Worm (Caenorhabditis elegans): ENCODE results near the gene F08B12.11.

Gene F08B12.11

DNA sequence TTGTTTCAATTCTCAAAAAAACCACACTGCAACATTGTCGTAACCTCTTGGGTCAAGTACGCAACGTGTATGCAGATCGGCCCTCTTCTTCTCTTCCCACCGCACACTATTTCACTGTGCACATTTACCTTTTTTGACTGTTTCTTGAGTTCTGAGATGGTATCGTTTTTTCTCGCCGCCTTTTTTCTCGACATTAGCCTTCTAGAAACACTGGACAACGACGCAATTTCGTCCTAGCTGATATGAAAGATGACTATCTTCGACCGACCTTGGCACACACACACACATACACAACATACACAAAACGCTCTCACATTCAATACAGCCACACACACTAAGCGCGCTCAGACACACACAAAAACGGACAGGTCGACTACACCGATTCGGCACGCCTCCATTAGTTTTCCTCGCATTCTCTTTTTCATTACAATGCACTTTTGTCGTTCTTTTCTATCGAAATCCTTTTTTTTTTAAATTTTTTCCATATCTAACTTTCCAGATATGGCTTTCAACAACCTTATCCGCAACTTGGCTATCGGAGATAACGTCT lies 45.4 kb upstream of the F08B12.11 start, which contains the start of gene aco-1 (continued):
- TF ChIP-seq lir-3 (tag; optimal IDR thresholded peaks at IDR 0.05) (no peak), ztf-7 (tag; optimal IDR thresholded peaks at IDR 0.05) (no peak), dmd-6 (GFP tag; IDR thresholded peaks at IDR 0.05) (peak; percentile 53), spr-1 (tag; optimal IDR thresholded peaks at IDR 0.05) (no peak), zip-2 (tag; optimal IDR thresholded peaks at IDR 0.05) (no peak), hlh-11 (tag; optimal IDR thresholded peaks at IDR 0.05) (peak; percentile 77), ZK337.2 (GFP tag; IDR thresholded peaks at IDR 0.05) (no peak), nhr-41 (GFP tag; IDR thresholded peaks at IDR 0.05) (no peak), ceh-82 (tag; optimal IDR thresholded peaks at IDR 0.05) (no peak), fkh-10 (GFP tag; optimal IDR thresholded peaks at IDR 0.05) (no peak), attf-4 (tag; optimal IDR thresholded peaks at IDR 0.05) (no peak), nhr-11 (tag; optimal IDR thresholded peaks at IDR 0.05) (no peak), nhr-10 (tag; optimal IDR thresholded peaks at IDR 0.05) (peak; percentile 39), vab-7 (GFP tag; IDR thresholded peaks at IDR 0.05) (no peak), dpl-1 (GFP tag; optimal IDR thresholded peaks at IDR 0.05) (no peak), ZK546.5 (tag; optimal IDR thresholded peaks at IDR 0.05) (no peak), rbr-2 (tag; optimal IDR thresholded peaks at IDR 0.05) (peak; percentile 4), ztf-11 (tag; optimal IDR thresholded peaks at IDR 0.05) (no peak), nhr-25 (tag; optimal IDR thresholded peaks at IDR 0.05; ENCODE audit: borderline replicate concordance, insufficient read depth) (no peak), aly-2 (tag; optimal IDR thresholded peaks at IDR 0.05) (no peak), gei-8 (GFP tag; optimal IDR thresholded peaks at IDR 0.05) (no peak), F10B5.3 (tag; optimal IDR thresholded peaks at IDR 0.05) (no peak), zag-1 (tag; optimal IDR thresholded peaks at IDR 0.05) (no peak), tag-97 (GFP tag; IDR thresholded peaks at IDR 0.05) (no peak), saeg-2 (GFP tag; IDR thresholded peaks at IDR 0.05) (no peak), lin-39 (tag; optimal IDR thresholded peaks at IDR 0.05) (no peak), Y5F2A.4 (GFP tag; optimal IDR thresholded peaks at IDR 0.05) (no peak), unc-39 (tag; optimal IDR thresholded peaks at IDR 0.05) (no peak), dmd-8 (GFP tag; IDR thresholded peaks at IDR 0.05) (no peak), lin-29 (GFP tag; IDR thresholded peaks at IDR 0.05) (no peak), aha-1 (tag) (peak; percentile 83), pqm-1 (tag; optimal IDR thresholded peaks at IDR 0.05) (peak; percentile 16), Y105C5A.15 (GFP tag; IDR thresholded peaks at IDR 0.05) (no peak), snpc-4 (tag; optimal IDR thresholded peaks at IDR 0.05) (no peak), lin-1 (GFP tag; IDR thresholded peaks at IDR 0.05) (no peak), skn-1 (tag; optimal IDR thresholded peaks at IDR 0.05) (no peak), nhr-102 (tag; optimal IDR thresholded peaks at IDR 0.05) (no peak), spr-3 (GFP tag; optimal IDR thresholded peaks at IDR 0.05) (no peak), egl-43 (GFP tag; IDR thresholded peaks at IDR 0.05) (no peak), ces-1 (GFP tag; optimal IDR thresholded peaks at IDR 0.05) (no peak), mdt-29 (GFP tag; IDR thresholded peaks at IDR 0.05) (no peak), daf-16 (GFP tag; optimal IDR thresholded peaks at IDR 0.05) (no peak), daf-16 (tag; optimal IDR thresholded peaks at IDR 0.05) (peak; percentile 72), ceh-44 (GFP tag; IDR thresholded peaks at IDR 0.05) (no peak), mdl-1 (tag; optimal IDR thresholded peaks at IDR 0.05) (peak in 1 of 2 experiments; percentile 13), unc-130 (GFP tag; optimal IDR thresholded peaks at IDR 0.05) (no peak), R02D3.7 (tag; optimal IDR thresholded peaks at IDR 0.05) (no peak), daf-19 (GFP tag; conservative IDR thresholded peaks at IDR 0.05) (no peak), lim-7 (GFP tag; IDR thresholded peaks at IDR 0.05) (no peak), tra-1 (GFP tag; IDR thresholded peaks at IDR 0.05) (0 out of 2 replicates have a peak, but pooled peaks have one; percentile 39), zfp-2 (tag; optimal IDR thresholded peaks at IDR 0.05) (no peak), ceh-28 (tag; optimal IDR thresholded peaks at IDR 0.05) (no peak), D1046.2 (GFP tag; IDR thresholded peaks at IDR 0.05) (no peak)

Data from whole organism, L4 larva.